Worm (Caenorhabditis elegans): Measurements from ENCODE around the gene cpg-7.

The cpg-7 gene

DNA sequence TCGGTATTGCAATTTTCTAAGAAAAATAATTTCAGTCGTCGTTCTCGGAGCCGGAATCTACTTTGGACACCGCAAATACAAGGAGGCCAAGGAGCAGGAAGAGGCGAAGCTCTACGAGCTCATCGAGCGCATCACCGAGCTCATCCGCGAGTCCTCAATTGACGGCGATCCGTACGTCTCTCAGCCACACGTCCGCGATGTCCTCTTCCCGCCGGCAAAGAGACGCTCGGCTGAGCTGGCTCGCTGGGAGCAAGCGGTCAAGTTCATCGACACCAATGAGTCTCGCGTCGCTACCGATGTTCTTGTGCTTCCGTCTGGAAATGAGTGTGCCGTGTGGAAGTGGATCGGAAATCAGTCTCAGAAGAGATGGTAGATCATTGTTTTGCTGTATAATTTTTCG, 43.5 kb downstream of the cpg-7 start:
- TF ChIP-seq nhr-129 (tag; optimal IDR thresholded peaks at IDR 0.05), result no peak
- TF ChIP-seq fos-1 (tag; optimal IDR thresholded peaks at IDR 0.05), result no peak

DNA sequence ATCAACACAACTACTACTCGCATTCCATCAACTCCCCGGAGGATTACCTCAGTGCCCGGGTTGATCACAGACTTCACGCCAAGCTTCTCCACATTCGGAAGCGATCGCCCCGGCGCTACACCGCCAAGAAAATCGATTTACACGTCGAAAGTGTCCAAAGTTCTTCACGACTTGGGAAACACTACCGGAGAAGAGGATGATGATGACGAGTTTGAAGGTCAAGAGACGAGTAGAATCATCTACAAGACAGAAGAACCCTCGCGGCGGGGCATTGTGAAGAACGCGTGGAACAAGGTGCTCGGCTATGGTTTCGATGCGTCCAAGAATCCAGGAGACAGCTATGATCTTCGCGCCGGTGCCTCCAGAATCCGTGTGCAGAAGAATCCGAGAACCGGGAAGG, 45.0 kb downstream of the cpg-7 start:
- TF ChIP-seq ama-1 (optimal IDR thresholded peaks at IDR 0.05) (no peak), blmp-1 (tag; optimal IDR thresholded peaks at IDR 0.05; ENCODE audit: insufficient read depth) (no peak), zag-1 (tag; optimal IDR thresholded peaks at IDR 0.05) (no peak), sem-4 (tag; optimal IDR thresholded peaks at IDR 0.05) (no peak), nhr-21 (tag; optimal IDR thresholded peaks at IDR 0.05) (no peak), nhr-23 (tag; optimal IDR thresholded peaks at IDR 0.05) (no peak)

DNA sequence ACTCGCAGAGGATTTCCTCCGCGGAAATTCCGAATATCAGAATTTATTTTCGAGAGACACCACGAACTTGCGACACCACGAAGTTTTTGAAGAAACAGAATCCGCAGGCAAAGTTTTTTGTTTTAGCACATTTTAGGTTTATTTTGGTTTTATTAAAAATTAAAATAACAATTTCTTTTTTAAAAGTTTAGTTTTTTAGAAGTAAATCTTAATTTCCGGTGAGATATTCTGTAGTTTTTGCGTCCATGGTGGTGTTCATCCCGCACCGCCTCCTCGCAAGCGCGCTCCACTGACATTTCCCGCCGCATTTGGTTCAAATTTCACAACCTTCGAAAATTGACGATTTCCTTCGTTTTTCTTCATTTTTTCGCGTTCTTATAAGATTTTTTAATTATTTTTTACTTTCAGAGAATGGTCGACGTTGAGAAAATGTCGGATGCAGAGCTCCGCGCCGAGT, 46.0 kb downstream of the cpg-7 start, which contains the start of gene lem-2:
lem-2 (plus strand) TSS at position 407 of the 457 bp plus-strand sequence.
- TF ChIP-seq unc-55 (GFP tag; optimal IDR thresholded peaks at IDR 0.05), result peak; percentile 79
- TF ChIP-seq ZK546.5 (tag; optimal IDR thresholded peaks at IDR 0.05), result no peak
- TF ChIP-seq mab-5 (tag; optimal IDR thresholded peaks at IDR 0.05), result no peak
- TF ChIP-seq lsy-2 (tag; optimal IDR thresholded peaks at IDR 0.05), result peak; percentile 50 to 78
- TF ChIP-seq fos-1 (tag; optimal IDR thresholded peaks at IDR 0.05), result peak; percentile 14
- TF ChIP-seq ceh-16 (tag; optimal IDR thresholded peaks at IDR 0.05), result no peak
- TF ChIP-seq unc-39 (tag; optimal IDR thresholded peaks at IDR 0.05), result no peak
- no peak for TF ChIP-seq nhr-23 (tag; optimal IDR thresholded peaks at IDR 0.05)
- TF ChIP-seq aly-2 (tag; optimal IDR thresholded peaks at IDR 0.05), result no peak
- no peak for TF ChIP-seq snpc-4 (tag; optimal IDR thresholded peaks at IDR 0.05)
- no peak for TF ChIP-seq lin-39 (tag; optimal IDR thresholded peaks at IDR 0.05)
- no peak for TF ChIP-seq peb-1 (tag; optimal IDR thresholded peaks at IDR 0.05)
- TF ChIP-seq ztf-11 (tag; optimal IDR thresholded peaks at IDR 0.05), result no peak
- TF ChIP-seq C34F6.9 (tag; optimal IDR thresholded peaks at IDR 0.05), result peak; percentile 83
- no peak for TF ChIP-seq elt-1 (tag; optimal IDR thresholded peaks at IDR 0.05)
- no peak for TF ChIP-seq R02D3.7 (tag; optimal IDR thresholded peaks at IDR 0.05)
- peak; percentile 79 for TF ChIP-seq lin-13 (GFP tag; optimal IDR thresholded peaks at IDR 0.05)
- peak; percentile 51 for TF ChIP-seq nhr-129 (tag; optimal IDR thresholded peaks at IDR 0.05)
- TF ChIP-seq nhr-6 (tag; optimal IDR thresholded peaks at IDR 0.05), result no peak
- no peak for TF ChIP-seq mbf-1 (tag; optimal IDR thresholded peaks at IDR 0.05)
- TF ChIP-seq sma-3 (GFP tag; optimal IDR thresholded peaks at IDR 0.05), result peak; percentile 89
- TF ChIP-seq alr-1 (tag; optimal IDR thresholded peaks at IDR 0.05), result no peak
- no peak for TF ChIP-seq nhr-11 (tag; optimal IDR thresholded peaks at IDR 0.05)
- TF ChIP-seq lin-11 (tag; optimal IDR thresholded peaks at IDR 0.05), result peak; percentile 56
- peak; percentile 74 for TF ChIP-seq gmeb-1 (tag; optimal IDR thresholded peaks at IDR 0.05)
- TF ChIP-seq sma-9 (GFP tag; optimal IDR thresholded peaks at IDR 0.05), result no peak
- TF ChIP-seq sma-9 (tag; optimal IDR thresholded peaks at IDR 0.05), result no peak
- TF ChIP-seq blmp-1 (tag; optimal IDR thresholded peaks at IDR 0.05; ENCODE audit: insufficient read depth), result peak; percentile 9
- TF ChIP-seq nhr-237 (tag; optimal IDR thresholded peaks at IDR 0.05), result no peak
- TF ChIP-seq elt-3 (tag; optimal IDR thresholded peaks at IDR 0.05), result no peak
- peak; percentile 50 for TF ChIP-seq nhr-25 (tag; optimal IDR thresholded peaks at IDR 0.05)
- no peak for TF ChIP-seq ceh-82 (tag; optimal IDR thresholded peaks at IDR 0.05)
- no peak for TF ChIP-seq nhr-10 (tag; optimal IDR thresholded peaks at IDR 0.05)
- TF ChIP-seq ama-1 (optimal IDR thresholded peaks at IDR 0.05), result no peak
- no peak for TF ChIP-seq nhr-12 (tag; optimal IDR thresholded peaks at IDR 0.05)
- no peak for TF ChIP-seq ztf-1 (GFP tag; conservative IDR thresholded peaks at IDR 0.05)
- no peak for TF ChIP-seq zag-1 (tag; optimal IDR thresholded peaks at IDR 0.05)
- TF ChIP-seq F13H6.1 (tag; optimal IDR thresholded peaks at IDR 0.05), result peak; percentile 62
- no peak for TF ChIP-seq Y55F3AM.14 (GFP tag; optimal IDR thresholded peaks at IDR 0.05)
- peak; percentile 64 for TF ChIP-seq crh-2 (tag; optimal IDR thresholded peaks at IDR 0.05)
- no peak for TF ChIP-seq unc-62 (GFP tag; optimal IDR thresholded peaks at IDR 0.05)
- peak; percentile 47 for TF ChIP-seq egl-27 (tag; optimal IDR thresholded peaks at IDR 0.05)
- TF ChIP-seq nhr-77 (tag; optimal IDR thresholded peaks at IDR 0.05), result no peak
- TF ChIP-seq sem-4 (tag; optimal IDR thresholded peaks at IDR 0.05), result peak; percentile 18
- TF ChIP-seq dmd-4 (tag; optimal IDR thresholded peaks at IDR 0.05), result no peak
- peak; percentile 25 for TF ChIP-seq nhr-21 (tag; optimal IDR thresholded peaks at IDR 0.05)
- no peak for TF ChIP-seq ztf-4 (tag; optimal IDR thresholded peaks at IDR 0.05)
- no peak for TF ChIP-seq mdl-1 (tag; optimal IDR thresholded peaks at IDR 0.05)
- no peak for TF ChIP-seq skn-1 (tag; optimal IDR thresholded peaks at IDR 0.05)
